Worm (Caenorhabditis elegans): ENCODE data around the gene unc-53.

unc-53 gene

DNA sequence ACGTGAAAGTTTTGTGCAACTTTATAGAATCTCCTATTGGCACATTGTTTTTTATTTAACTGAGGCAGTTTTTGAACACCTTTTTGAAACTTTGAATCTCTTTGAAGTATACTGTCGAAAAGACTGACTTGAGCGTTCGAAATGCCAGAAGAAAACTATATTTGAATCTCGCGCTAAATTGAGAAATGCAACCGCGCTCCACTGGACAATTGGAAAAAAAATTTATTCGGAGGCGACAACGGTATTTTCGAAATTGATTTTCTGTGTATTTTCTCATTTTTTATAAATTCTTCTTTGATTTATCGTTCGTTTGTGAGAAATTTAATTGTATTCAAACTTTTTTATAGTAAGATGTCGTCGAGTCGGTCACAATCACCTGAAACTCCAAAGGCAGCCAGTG is 67.2 kb downstream of the unc-53 start, which contains the start of gene let-858 (continued):
- TF ChIP-seq unc-98 (GFP tag; IDR thresholded peaks at IDR 0.05) (no peak), xbp-1 (tag; optimal IDR thresholded peaks at IDR 0.05) (peak; percentile 58), rnt-1 (tag; optimal IDR thresholded peaks at IDR 0.05) (peak; percentile 67), elt-3 (tag; optimal IDR thresholded peaks at IDR 0.05) (peak in 1 of 6 experiments; percentile 34), lin-13 (GFP tag; optimal IDR thresholded peaks at IDR 0.05) (no peak), ama-1 (optimal IDR thresholded peaks at IDR 0.05) (no peak), hlh-17 (GFP tag; optimal IDR thresholded peaks at IDR 0.05; ENCODE audit: borderline replicate concordance) (no peak), isw-1 (GFP tag; IDR thresholded peaks at IDR 0.05) (no peak; the same call in none of the 2 replicates), elt-2 (tag; optimal IDR thresholded peaks at IDR 0.05) (no peak), hlh-4 (tag; optimal IDR thresholded peaks at IDR 0.05) (no peak), blmp-1 (tag; optimal IDR thresholded peaks at IDR 0.05) (peak; percentile 53), zag-1 (tag; optimal IDR thresholded peaks at IDR 0.05) (no peak), ztf-4 (tag; optimal IDR thresholded peaks at IDR 0.05) (no peak), lsy-2 (tag; optimal IDR thresholded peaks at IDR 0.05) (peak; percentile 67 to 82), dpl-1 (GFP tag; optimal IDR thresholded peaks at IDR 0.05) (peak; percentile 94 to 96 (median 96)), lin-39 (tag; optimal IDR thresholded peaks at IDR 0.05) (peak; percentile 9), ztf-11 (tag; optimal IDR thresholded peaks at IDR 0.05) (peak in 1 of 2 experiments; percentile 11), fos-1 (tag; optimal IDR thresholded peaks at IDR 0.05) (no peak), unc-130 (tag; optimal IDR thresholded peaks at IDR 0.05) (no peak), pqm-1 (tag; optimal IDR thresholded peaks at IDR 0.05) (no peak), nhr-77 (tag; optimal IDR thresholded peaks at IDR 0.05) (no peak), snu-23 (GFP tag; optimal IDR thresholded peaks at IDR 0.05) (peak; percentile 70), fkh-10 (GFP tag; optimal IDR thresholded peaks at IDR 0.05) (no peak), dsc-1 (tag; optimal IDR thresholded peaks at IDR 0.05) (peak; percentile 49), pag-3 (tag; optimal IDR thresholded peaks at IDR 0.05; ENCODE audit: borderline replicate concordance, insufficient read depth) (no peak), alr-1 (tag; optimal IDR thresholded peaks at IDR 0.05; ENCODE audit: borderline replicate concordance) (no peak), unc-30 (tag; optimal IDR thresholded peaks at IDR 0.05) (no peak), ceh-82 (tag; optimal IDR thresholded peaks at IDR 0.05) (peak; percentile 8 to 59 (median 50)), swsn-7 (tag; optimal IDR thresholded peaks at IDR 0.05) (peak; percentile 56), hpl-2 (GFP tag; optimal IDR thresholded peaks at IDR 0.05) (no peak)

- TF ChIP-seq nhr-85 (tag) (peak; percentile 89), pag-3 (tag; optimal IDR thresholded peaks at IDR 0.05; ENCODE audit: borderline replicate concordance, insufficient read depth) (no peak), snpc-4 (tag; optimal IDR thresholded peaks at IDR 0.05) (no peak), ztf-4 (tag; optimal IDR thresholded peaks at IDR 0.05) (no peak), lin-14 (GFP tag; optimal IDR thresholded peaks at IDR 0.05) (peak; percentile 73), sox-4 (tag; optimal IDR thresholded peaks at IDR 0.05) (no peak), grh-1 (GFP tag; IDR thresholded peaks at IDR 0.05) (0 out of 2 replicates have a peak, but pooled peaks have one; percentile 35), blmp-1 (tag; optimal IDR thresholded peaks at IDR 0.05) (peak; percentile 81), rnt-1 (tag; optimal IDR thresholded peaks at IDR 0.05) (no peak), C16A3.4 (tag; optimal IDR thresholded peaks at IDR 0.05) (peak; percentile 3), snu-23 (GFP tag; optimal IDR thresholded peaks at IDR 0.05) (peak; percentile 0), lsy-2 (tag; optimal IDR thresholded peaks at IDR 0.05) (peak in 1 of 2 experiments; percentile 9), swsn-7 (tag; optimal IDR thresholded peaks at IDR 0.05) (no peak), hlh-17 (GFP tag; optimal IDR thresholded peaks at IDR 0.05; ENCODE audit: borderline replicate concordance) (no peak), nhr-19 (GFP tag; conservative IDR thresholded peaks at IDR 0.05) (no peak), nhr-20 (tag; optimal IDR thresholded peaks at IDR 0.05) (peak; percentile 24), nhr-71 (tag; optimal IDR thresholded peaks at IDR 0.05) (peak; percentile 19), efl-1 (optimal IDR thresholded peaks at IDR 0.05) (no peak), efl-1 (GFP tag; optimal IDR thresholded peaks at IDR 0.05 in 1 of 2) (peak in 1 of 2 experiments; percentile 70), irx-1 (tag; optimal IDR thresholded peaks at IDR 0.05) (no peak), zag-1 (tag; optimal IDR thresholded peaks at IDR 0.05) (no peak), elt-2 (tag; optimal IDR thresholded peaks at IDR 0.05) (no peak)
These were observed 68.5 kb downstream of the unc-53 start for ce11 chrII:11020707-11021106.
